Fruit fly (Drosophila melanogaster): Measurements from ENCODE around the gene slo.

Gene slo

DNA sequence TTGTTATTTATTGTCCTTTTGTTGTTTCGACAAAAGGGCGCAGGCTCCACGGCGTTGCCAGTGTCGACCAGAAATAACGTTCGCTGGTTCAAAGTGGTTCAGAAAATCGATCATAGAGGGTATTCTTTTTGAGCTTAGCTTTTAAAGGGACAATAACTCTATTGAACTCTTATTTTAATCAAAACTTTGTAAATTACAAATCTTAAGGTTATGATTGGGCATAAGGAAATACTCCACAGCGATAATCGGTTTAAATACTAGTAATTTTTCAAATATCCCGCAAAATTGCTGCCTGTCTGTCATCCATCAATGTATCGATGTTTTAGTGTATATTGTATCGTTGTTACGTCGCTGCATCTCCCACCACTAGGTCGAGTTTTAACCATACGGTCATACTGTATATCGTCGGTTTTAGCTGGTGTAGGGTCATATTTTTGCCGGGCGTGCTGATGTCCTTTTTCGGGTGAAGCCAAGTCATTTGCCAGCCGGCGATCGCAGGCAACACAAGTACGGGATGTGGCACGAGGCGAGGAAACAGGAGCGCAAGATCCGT is 7.4 kb upstream of the slo start, which contains the start of the genes CG31125 and CG6695:
CG31125 (minus strand) TSS at position 51 of the 553 bp plus-strand sequence.
CG6695 (plus strand) TSS at position 391 of the 553 bp plus-strand sequence.
- no peak for TF ChIP-seq usp (GFP tag; optimal IDR thresholded peaks at IDR 0.05)
- TF ChIP-seq psq (optimal IDR thresholded peaks at IDR 0.05), result no peak
- TF ChIP-seq CG8478 (optimal IDR thresholded peaks at IDR 0.05), result no peak
- no peak for TF ChIP-seq Dll (optimal IDR thresholded peaks at IDR 0.05)
- TF ChIP-seq pan (optimal IDR thresholded peaks at IDR 0.05), result no peak
- no peak for TF ChIP-seq EcR (GFP tag; optimal IDR thresholded peaks at IDR 0.05)

DNA sequence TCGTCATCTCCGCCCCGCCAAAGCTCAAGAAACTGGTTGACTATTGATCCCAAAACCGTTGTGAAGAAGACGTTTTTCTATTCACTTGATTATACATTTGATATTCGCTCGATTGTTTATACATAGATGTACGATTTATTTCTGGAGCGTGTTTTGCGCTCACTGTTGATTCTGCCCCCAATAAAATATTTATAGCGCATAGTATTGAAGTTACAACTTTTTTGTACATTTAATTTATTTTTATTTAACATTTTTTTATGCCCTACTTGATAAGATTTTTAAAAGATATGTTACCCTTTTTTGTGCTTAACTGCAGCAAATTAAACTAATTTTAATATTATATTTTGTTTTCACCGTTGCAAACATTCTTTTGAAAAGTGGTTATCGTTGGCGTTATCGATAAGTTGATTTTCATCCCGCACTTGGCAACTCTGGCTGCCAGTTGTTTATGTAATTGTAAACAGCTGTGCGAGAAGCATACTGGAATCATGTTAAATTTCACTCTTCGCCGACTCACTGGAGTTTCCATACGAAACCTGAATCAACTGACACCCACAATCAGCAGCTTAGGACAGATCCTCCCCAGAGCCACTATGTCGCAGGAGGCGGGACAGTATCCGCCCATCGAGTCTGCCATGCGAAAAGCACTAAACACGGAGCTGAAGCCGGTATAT is 3.0 kb upstream of the slo start, which contains the start of gene CG31126:
CG31126 (plus strand) TSS at position 449 of the 674 bp plus-strand sequence.
- TF ChIP-seq pan (optimal IDR thresholded peaks at IDR 0.05) (no peak), Dll (optimal IDR thresholded peaks at IDR 0.05) (no peak), EcR (GFP tag; optimal IDR thresholded peaks at IDR 0.05) (no peak), psq (optimal IDR thresholded peaks at IDR 0.05) (no peak), CG8478 (optimal IDR thresholded peaks at IDR 0.05) (no peak), usp (GFP tag; optimal IDR thresholded peaks at IDR 0.05) (no peak)

DNA sequence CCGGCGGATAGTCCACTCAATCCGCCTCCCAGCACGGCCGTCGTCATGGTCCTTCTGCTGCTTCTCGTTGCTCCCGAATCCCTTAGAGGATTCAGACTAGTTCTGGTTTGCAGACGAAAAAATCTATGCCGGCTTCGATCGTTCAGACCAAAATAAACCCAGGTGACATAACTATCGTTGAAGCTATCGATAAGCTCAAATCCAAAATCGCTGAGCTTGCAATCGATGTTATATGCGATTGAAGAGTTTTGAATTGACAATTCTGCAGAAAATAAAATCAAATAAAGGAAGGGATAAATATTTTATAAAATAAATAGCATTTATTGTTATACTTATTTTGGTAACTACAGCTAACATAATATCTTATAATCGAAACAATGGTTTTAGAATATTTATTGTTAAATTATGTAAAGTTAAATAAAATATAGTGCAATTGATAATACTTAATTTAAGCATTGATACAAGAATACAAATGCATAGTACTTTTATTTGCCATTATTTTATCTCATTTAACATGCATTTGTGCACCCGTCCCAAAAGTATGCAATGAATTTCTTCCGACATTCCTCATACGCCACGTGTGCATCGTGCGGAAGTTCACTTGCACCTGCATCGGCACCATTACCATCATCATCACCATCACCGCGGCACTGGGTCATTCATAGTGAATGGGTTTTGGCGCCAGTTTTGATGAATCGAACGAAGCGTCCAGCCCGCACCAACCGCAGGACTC is 446 bp upstream of the slo start, which contains the start of gene Ppox:
Ppox (minus strand) TSS at position 173 of the 733 bp plus-strand sequence.
- no peak for TF ChIP-seq EcR (GFP tag; optimal IDR thresholded peaks at IDR 0.05)
- no peak for TF ChIP-seq usp (GFP tag; optimal IDR thresholded peaks at IDR 0.05)
- TF ChIP-seq psq (optimal IDR thresholded peaks at IDR 0.05), result no peak
- TF ChIP-seq CG8478 (optimal IDR thresholded peaks at IDR 0.05), result no peak
- no peak for TF ChIP-seq Dll (optimal IDR thresholded peaks at IDR 0.05)
- TF ChIP-seq pan (optimal IDR thresholded peaks at IDR 0.05), result no peak

DNA sequence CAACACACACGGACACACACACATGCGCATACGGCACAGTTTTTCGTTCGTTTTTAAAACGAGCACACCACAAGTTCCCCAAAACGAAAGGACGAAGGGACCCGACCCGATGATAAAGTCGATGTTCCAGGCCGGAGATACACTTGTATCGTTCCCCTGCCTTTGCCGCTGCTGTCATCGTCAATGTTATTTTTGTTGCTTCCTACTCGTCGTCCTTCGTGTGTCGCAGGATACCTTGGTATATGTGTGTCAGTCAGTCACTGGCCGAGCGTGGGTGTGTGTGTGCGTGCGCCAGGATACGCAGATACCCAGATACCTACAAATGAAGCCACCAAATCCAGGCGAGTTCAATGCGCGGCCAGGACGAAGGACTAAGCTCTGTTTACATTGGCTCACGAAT is 753 bp downstream of the slo start:
- TF ChIP-seq CG8478 (optimal IDR thresholded peaks at IDR 0.05) (no peak), psq (optimal IDR thresholded peaks at IDR 0.05) (no peak)

DNA sequence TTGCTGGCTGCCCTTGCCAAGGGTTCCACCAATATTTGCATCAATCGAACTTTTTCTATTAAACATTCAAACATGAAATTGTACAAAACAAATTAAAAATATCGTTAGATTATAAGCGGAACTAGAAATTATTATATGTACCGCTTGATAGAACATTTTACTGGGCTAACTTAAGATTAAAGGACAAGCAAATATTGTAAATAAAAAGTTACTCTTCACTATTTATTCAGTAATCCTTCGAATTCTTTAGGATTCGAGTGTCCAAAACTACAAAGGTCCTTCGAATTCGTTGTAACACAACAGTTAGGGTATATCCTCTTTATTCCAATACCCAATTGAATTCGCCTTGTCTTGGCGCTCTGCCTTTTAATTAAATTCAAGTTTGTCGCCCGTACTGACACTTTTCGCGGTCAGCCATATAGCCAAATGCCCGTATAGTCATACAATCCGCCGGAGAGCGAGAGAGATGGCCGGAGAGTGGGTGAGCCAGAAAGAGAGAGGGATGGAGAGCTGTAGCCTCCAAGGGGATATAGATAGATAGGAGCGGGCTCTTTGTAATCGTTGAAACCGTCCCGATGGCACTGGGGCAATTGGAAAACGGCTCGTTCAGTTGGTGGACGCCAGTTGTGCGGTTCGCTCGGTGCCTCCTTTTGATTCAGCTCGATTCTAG is 5.4 kb downstream of the slo start:
- peak; percentile 68 for TF ChIP-seq Dll (optimal IDR thresholded peaks at IDR 0.05)
- TF ChIP-seq usp (GFP tag; optimal IDR thresholded peaks at IDR 0.05), result no peak

DNA sequence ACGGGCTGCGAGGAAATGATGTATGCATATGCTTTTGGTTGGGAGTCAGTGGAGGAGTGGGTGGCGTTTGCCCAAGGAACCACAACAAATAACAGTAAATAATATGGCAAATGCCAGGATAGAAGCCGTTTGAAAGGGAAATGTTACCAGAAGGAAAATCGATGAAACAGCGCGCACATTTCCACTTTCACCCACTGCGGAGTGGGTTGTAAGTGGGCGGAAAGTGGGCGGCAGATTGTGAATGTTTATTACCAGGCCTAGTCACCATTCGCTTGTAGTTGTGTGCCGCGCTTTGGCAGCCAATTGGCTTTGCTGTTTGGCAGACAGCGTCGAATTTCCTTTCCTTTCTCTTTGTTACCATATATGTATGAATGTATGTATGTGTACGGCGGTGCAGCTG is 9.4 kb downstream of the slo start:
- TF ChIP-seq usp (GFP tag; optimal IDR thresholded peaks at IDR 0.05) (no peak), psq (optimal IDR thresholded peaks at IDR 0.05) (no peak), pan (optimal IDR thresholded peaks at IDR 0.05) (no peak), CG8478 (optimal IDR thresholded peaks at IDR 0.05) (no peak), Dll (optimal IDR thresholded peaks at IDR 0.05) (no peak), EcR (GFP tag; optimal IDR thresholded peaks at IDR 0.05) (no peak)

DNA sequence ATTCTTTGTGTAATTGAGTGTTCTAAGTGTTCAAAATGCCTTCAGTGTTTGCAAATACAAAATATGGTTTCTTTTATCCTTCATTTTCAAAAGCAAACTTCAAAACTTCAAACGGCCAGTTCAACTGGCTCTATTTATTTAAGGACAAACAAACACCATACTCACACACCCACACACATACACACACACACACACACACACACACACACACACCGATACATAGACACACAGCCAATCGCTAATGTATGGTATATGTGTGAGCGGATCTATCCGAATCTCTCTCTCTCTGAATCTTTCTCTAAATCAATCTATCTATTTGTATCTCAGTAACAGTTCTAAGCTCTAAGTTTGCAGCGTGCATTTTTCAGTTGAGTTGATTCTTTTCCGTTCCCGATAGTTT is 30.6 kb downstream of the slo start:
- no peak for TF ChIP-seq CG8478 (optimal IDR thresholded peaks at IDR 0.05)
- no peak for TF ChIP-seq EcR (GFP tag; optimal IDR thresholded peaks at IDR 0.05)
- no peak for TF ChIP-seq usp (GFP tag; optimal IDR thresholded peaks at IDR 0.05)
- no peak for TF ChIP-seq pan (optimal IDR thresholded peaks at IDR 0.05)
- TF ChIP-seq psq (optimal IDR thresholded peaks at IDR 0.05), result no peak
- TF ChIP-seq Dll (optimal IDR thresholded peaks at IDR 0.05), result no peak

DNA sequence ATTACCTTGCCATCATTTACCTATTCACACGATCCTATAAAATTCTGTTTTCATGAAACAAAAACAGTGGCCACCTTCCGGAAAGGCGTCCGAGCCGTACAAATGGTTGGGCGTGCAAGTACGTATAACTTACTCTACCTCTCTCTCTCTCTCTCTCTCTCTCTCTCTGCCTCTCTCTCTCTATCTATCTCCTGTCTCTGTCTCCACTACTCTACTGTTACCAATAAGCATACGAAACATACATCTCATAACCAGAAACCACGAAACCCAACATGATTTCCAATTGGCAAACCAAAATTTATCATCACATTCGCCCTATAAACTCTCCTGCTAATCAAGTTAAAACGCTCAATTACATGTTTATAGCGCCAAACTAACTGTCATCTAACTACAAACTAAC is 37.0 kb downstream of the slo start:
- TF ChIP-seq EcR (GFP tag; optimal IDR thresholded peaks at IDR 0.05) (no peak), psq (optimal IDR thresholded peaks at IDR 0.05) (no peak), usp (GFP tag; optimal IDR thresholded peaks at IDR 0.05) (no peak), pan (optimal IDR thresholded peaks at IDR 0.05) (no peak), Dll (optimal IDR thresholded peaks at IDR 0.05) (no peak), CG8478 (optimal IDR thresholded peaks at IDR 0.05) (no peak)

DNA sequence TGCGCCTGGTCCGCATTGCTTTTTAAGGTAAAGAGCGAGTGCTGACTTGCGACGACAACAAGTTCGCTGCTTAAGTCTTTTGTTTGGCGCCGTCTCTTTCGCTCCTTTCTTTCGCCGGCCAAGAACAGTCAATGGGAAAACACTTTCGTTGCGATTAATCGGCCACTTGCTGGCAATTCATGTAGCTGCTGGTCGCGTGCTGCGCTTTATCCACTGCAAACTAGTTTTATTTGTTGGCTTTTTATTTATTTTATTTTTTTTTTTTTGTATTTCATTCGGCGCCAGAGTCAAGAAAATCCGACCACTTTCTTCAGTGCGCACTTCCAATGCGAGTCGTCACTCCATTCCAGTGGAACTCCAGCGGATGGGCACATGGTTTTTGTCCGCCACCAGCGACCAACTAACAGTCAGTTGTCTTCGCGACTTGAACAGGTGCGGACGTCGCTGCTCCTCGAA is 50.1 kb downstream of the slo start, which contains the start of the genes CG13627 and CG46316:
CG13627 (plus strand) TSS at position 406 of the 456 bp plus-strand sequence.
CG46316 (plus strand) TSS at position 406 of the 456 bp plus-strand sequence.
- TF ChIP-seq psq (optimal IDR thresholded peaks at IDR 0.05), result no peak
- TF ChIP-seq usp (GFP tag; optimal IDR thresholded peaks at IDR 0.05), result no peak
- TF ChIP-seq EcR (GFP tag; optimal IDR thresholded peaks at IDR 0.05), result no peak
- no peak for TF ChIP-seq pan (optimal IDR thresholded peaks at IDR 0.05)
- TF ChIP-seq CG8478 (optimal IDR thresholded peaks at IDR 0.05), result no peak
- no peak for TF ChIP-seq Dll (optimal IDR thresholded peaks at IDR 0.05)

DNA sequence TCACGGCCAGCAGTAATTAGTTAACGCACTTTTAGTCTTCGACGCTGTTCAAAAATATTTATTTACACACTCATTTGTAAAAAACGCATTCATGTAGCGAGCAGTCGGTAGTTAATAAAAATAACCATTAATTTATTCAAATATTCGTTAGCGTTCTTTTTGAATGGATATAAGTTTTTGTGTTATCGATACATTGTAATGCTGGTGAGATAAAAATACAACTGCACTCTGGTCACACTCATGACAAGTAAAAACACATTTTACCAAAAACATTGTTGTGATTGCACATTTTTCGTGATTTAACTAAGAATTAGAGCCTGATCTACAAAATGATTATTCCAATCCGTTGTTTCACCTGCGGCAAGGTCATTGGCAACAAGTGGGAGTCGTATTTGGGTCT is 55.0 kb downstream of the slo start, which contains the start of gene Polr2L:
Polr2L (plus strand) TSS at position 223 of the 400 bp plus-strand sequence.
- TF ChIP-seq Dll (optimal IDR thresholded peaks at IDR 0.05), result no peak
- no peak for TF ChIP-seq usp (GFP tag; optimal IDR thresholded peaks at IDR 0.05)
- TF ChIP-seq pan (optimal IDR thresholded peaks at IDR 0.05), result no peak
- TF ChIP-seq CG8478 (optimal IDR thresholded peaks at IDR 0.05), result no peak
- no peak for TF ChIP-seq EcR (GFP tag; optimal IDR thresholded peaks at IDR 0.05)
- no peak for TF ChIP-seq psq (optimal IDR thresholded peaks at IDR 0.05)
